Fruit fly (Drosophila melanogaster): ENCODE measurements around the gene CG7148.

The CG7148 gene

dm6 chr3L:21832203-21833160, at the start of gene CG7148, which contains the start of gene Nopp140 (continued):
- peak; percentile 64 for TF ChIP-seq CG7786 (GFP tag; optimal IDR thresholded peaks at IDR 0.05)
- peak; percentile 43 for TF ChIP-seq CG4730 (GFP tag; IDR thresholded peaks at IDR 0.05)
- peak; percentile 40; the same call in 1 of the 3 replicates for TF ChIP-seq Mrtf (GFP tag; IDR thresholded peaks at IDR 0.05)
- TF ChIP-seq dmrt99B (tag; optimal IDR thresholded peaks at IDR 0.05): no peak
- no peak for TF ChIP-seq CG12236 (GFP tag; optimal IDR thresholded peaks at IDR 0.05)
- peak; percentile 61 for TF ChIP-seq CG12155 (GFP tag; optimal IDR thresholded peaks at IDR 0.05)
- peak; percentile 77 for TF ChIP-seq CG16779 (GFP tag; IDR thresholded peaks at IDR 0.05)
- peak; percentile 78 for TF ChIP-seq cwo (GFP tag; optimal IDR thresholded peaks at IDR 0.05)
- peak; percentile 75 for TF ChIP-seq CG18599 (GFP tag; optimal IDR thresholded peaks at IDR 0.05)
- peak; percentile 53 for TF ChIP-seq CG2116 (GFP tag; optimal IDR thresholded peaks at IDR 0.05)
- TF ChIP-seq CG34376 (GFP tag; optimal IDR thresholded peaks at IDR 0.05): no peak
- TF ChIP-seq CG11398 (GFP tag; optimal IDR thresholded peaks at IDR 0.05): peak; percentile 32
- no peak for TF ChIP-seq CG10366 (GFP tag; IDR thresholded peaks at IDR 0.05)
- peak; percentile 63 for TF ChIP-seq ssp (GFP tag; IDR thresholded peaks at IDR 0.05)
- TF ChIP-seq tx (GFP tag; optimal IDR thresholded peaks at IDR 0.05): peak; percentile 37
- TF ChIP-seq Antp (GFP tag; optimal IDR thresholded peaks at IDR 0.05): peak; percentile 75
- peak; percentile 44; the same call in 1 of the 2 replicates for TF ChIP-seq klu (GFP tag; IDR thresholded peaks at IDR 0.05)
- peak; percentile 39; the same call in 1 of the 2 replicates for TF ChIP-seq CG13287 (GFP tag; IDR thresholded peaks at IDR 0.05; ENCODE audit: partially characterized antibody)
- TF ChIP-seq chm (GFP tag; IDR thresholded peaks at IDR 0.05): peak; percentile 76
- TF ChIP-seq CG11093 (GFP tag; IDR thresholded peaks at IDR 0.05): no peak
- peak; percentile 59 for TF ChIP-seq repo (GFP tag; optimal IDR thresholded peaks at IDR 0.05)
- TF ChIP-seq Med (GFP tag): peak; percentile 95
- no peak for TF ChIP-seq CkIIα-i1 (GFP tag; IDR thresholded peaks at IDR 0.05)
- TF ChIP-seq gce (GFP tag; IDR thresholded peaks at IDR 0.05): 0 out of 3 replicates have a peak, but pooled peaks have one; percentile 48
- peak; percentile 48; the same call in 1 of the 2 replicates for TF ChIP-seq CG5953 (GFP tag; IDR thresholded peaks at IDR 0.05)
- peak; percentile 22 for TF ChIP-seq ATbp (GFP tag; optimal IDR thresholded peaks at IDR 0.05)
- TF ChIP-seq Xbp1 (GFP tag; optimal IDR thresholded peaks at IDR 0.05): peak; percentile 83
- TF ChIP-seq jing (GFP tag; optimal IDR thresholded peaks at IDR 0.05): no peak
- peak; percentile 71 for TF ChIP-seq tin (GFP tag; optimal IDR thresholded peaks at IDR 0.05)
- peak; percentile 60 for TF ChIP-seq ranshi (GFP tag; IDR thresholded peaks at IDR 0.05)
- TF ChIP-seq Sox100B (GFP tag; optimal IDR thresholded peaks at IDR 0.05): peak; percentile 3
- TF ChIP-seq otp (GFP tag; IDR thresholded peaks at IDR 0.05): peak; percentile 64; the same call in 2 of the 3 replicates
- peak; percentile 35 for TF ChIP-seq CG6254 (GFP tag; optimal IDR thresholded peaks at IDR 0.05)
- TF ChIP-seq CG10654 (GFP tag; optimal IDR thresholded peaks at IDR 0.05): peak; percentile 48
- peak; percentile 32 for TF ChIP-seq Lhr (GFP tag; optimal IDR thresholded peaks at IDR 0.05)
- TF ChIP-seq Elba2 (GFP tag; optimal IDR thresholded peaks at IDR 0.05): no peak
- TF ChIP-seq CG1602 (GFP tag; optimal IDR thresholded peaks at IDR 0.05): peak; percentile 57
- peak; percentile 24; the same call in 1 of the 2 replicates for TF ChIP-seq CG32772 (GFP tag; IDR thresholded peaks at IDR 0.05)
- no peak for TF ChIP-seq CG10431 (GFP tag; optimal IDR thresholded peaks at IDR 0.05)
- TF ChIP-seq CG6654 (GFP tag; optimal IDR thresholded peaks at IDR 0.05): no peak
- TF ChIP-seq CG3838 (GFP tag; optimal IDR thresholded peaks at IDR 0.05): no peak
- peak; percentile 36 for TF ChIP-seq ftz-f1 (GFP tag; optimal IDR thresholded peaks at IDR 0.05)
- peak; percentile 68 for TF ChIP-seq CG2712 (tag; optimal IDR thresholded peaks at IDR 0.05)
- peak; percentile 52 for TF ChIP-seq CG4424 (GFP tag; optimal IDR thresholded peaks at IDR 0.05)
- peak; percentile 33; the same call in 1 of the 2 replicates for TF ChIP-seq Bgb (GFP tag; IDR thresholded peaks at IDR 0.05; ENCODE audit: partially characterized antibody)
- no peak for TF ChIP-seq CG10959 (GFP tag; IDR thresholded peaks at IDR 0.05)
- TF ChIP-seq CG10147 (GFP tag; optimal IDR thresholded peaks at IDR 0.05): peak; percentile 53
- peak; percentile 56 for TF ChIP-seq Ada2b (GFP tag; IDR thresholded peaks at IDR 0.05)
- no peak for TF ChIP-seq h (optimal IDR thresholded peaks at IDR 0.05)
